Worm (Caenorhabditis elegans): ENCODE data around the gene C18B10.6.

ce11 chrV:7449303-7449827 is 31.5 kb downstream of the C18B10.6 start, which contains the start of gene try-12:
- TF ChIP-seq nhr-237 (tag; optimal IDR thresholded peaks at IDR 0.05), result no peak
- TF ChIP-seq sptf-1 (tag; optimal IDR thresholded peaks at IDR 0.05), result no peak
- TF ChIP-seq lir-3 (tag; optimal IDR thresholded peaks at IDR 0.05; ENCODE audit: poor library complexity), result no peak
- TF ChIP-seq nhr-77 (tag; optimal IDR thresholded peaks at IDR 0.05), result no peak
- no peak for TF ChIP-seq sox-4 (tag; optimal IDR thresholded peaks at IDR 0.05)
- TF ChIP-seq zag-1 (tag; optimal IDR thresholded peaks at IDR 0.05), result no peak
- no peak for TF ChIP-seq lin-35 (GFP tag; optimal IDR thresholded peaks at IDR 0.05)
